Worm (Caenorhabditis elegans): ENCODE results near the gene dnj-23.
A peak's percentile ranks its signal among the peaks of the same experiment; 100 is the strongest.

The dnj-23 gene

DNA sequence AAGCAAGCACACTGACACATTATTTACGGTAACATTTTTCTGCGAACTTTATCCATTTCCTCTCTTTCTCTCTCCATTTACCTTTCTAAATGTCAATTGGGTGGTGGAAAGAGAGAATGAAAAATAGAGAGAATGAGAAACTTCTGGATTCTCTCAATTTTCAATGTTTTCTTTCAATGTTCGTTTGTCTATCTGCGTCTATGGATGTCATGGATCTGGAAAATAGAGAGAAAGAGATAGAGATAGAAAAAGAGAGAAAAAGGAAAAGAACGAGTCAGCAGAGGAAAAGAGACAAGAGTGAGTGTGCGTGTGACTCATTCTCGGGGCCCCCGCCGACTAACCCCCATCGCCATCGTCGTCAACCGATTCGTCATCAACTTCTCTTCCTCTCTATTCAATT lies 4.5 kb upstream of the dnj-23 start, which contains the start of gene jun-1 (continued):
- TF ChIP-seq ceh-20 (GFP tag; IDR thresholded peaks at IDR 0.05), result 0 out of 2 replicates have a peak, but pooled peaks have one; percentile 35
- TF ChIP-seq F10B5.3 (tag; optimal IDR thresholded peaks at IDR 0.05), result no peak
- TF ChIP-seq Y48G9A.11 (GFP tag; IDR thresholded peaks at IDR 0.05), result no peak
- TF ChIP-seq hlh-30 (tag; optimal IDR thresholded peaks at IDR 0.05; ENCODE audit: insufficient read depth), result peak; percentile 95
- TF ChIP-seq nhr-11 (tag; optimal IDR thresholded peaks at IDR 0.05), result peak; percentile 94
- TF ChIP-seq nhr-237 (tag; optimal IDR thresholded peaks at IDR 0.05), result peak; percentile 25
- no peak for TF ChIP-seq nhr-42 (GFP tag; IDR thresholded peaks at IDR 0.05)
- peak; percentile 17 for TF ChIP-seq nhr-10 (tag; optimal IDR thresholded peaks at IDR 0.05)
- peak; percentile 71 for TF ChIP-seq T20F7.1 (GFP tag; optimal IDR thresholded peaks at IDR 0.05)
- peak; percentile 91 for TF ChIP-seq hlh-11 (tag; optimal IDR thresholded peaks at IDR 0.05)
- no peak for TF ChIP-seq jun-1 (tag; optimal IDR thresholded peaks at IDR 0.05)
- peak in 1 of 2 experiments; percentile 100 for TF ChIP-seq unc-62 (GFP tag; optimal IDR thresholded peaks at IDR 0.05 in 1 of 2)
- no peak for TF ChIP-seq unc-62 (tag; optimal IDR thresholded peaks at IDR 0.05)
- no peak for TF ChIP-seq Y5F2A.4 (GFP tag; optimal IDR thresholded peaks at IDR 0.05)
- TF ChIP-seq nhr-48 (tag; optimal IDR thresholded peaks at IDR 0.05), result peak; percentile 73
- TF ChIP-seq mdl-1 (tag; optimal IDR thresholded peaks at IDR 0.05), result peak in 1 of 2 experiments; percentile 72
- peak; percentile 89 for TF ChIP-seq nhr-28 (tag; optimal IDR thresholded peaks at IDR 0.05)
- no peak for TF ChIP-seq ZK337.2 (GFP tag; IDR thresholded peaks at IDR 0.05)
- TF ChIP-seq tra-1 (GFP tag; IDR thresholded peaks at IDR 0.05), result peak; percentile 60; the same call in 1 of the 2 replicates
- no peak for TF ChIP-seq R02D3.7 (tag; optimal IDR thresholded peaks at IDR 0.05)
- peak; percentile 46 for TF ChIP-seq nhr-102 (tag; optimal IDR thresholded peaks at IDR 0.05)
- no peak for TF ChIP-seq tag-97 (GFP tag; IDR thresholded peaks at IDR 0.05)
- TF ChIP-seq mdt-29 (GFP tag; IDR thresholded peaks at IDR 0.05), result 0 out of 2 replicates have a peak, but pooled peaks have one; percentile 40
- peak; percentile 56 for TF ChIP-seq mxl-3 (GFP tag; optimal IDR thresholded peaks at IDR 0.05)
- TF ChIP-seq dpl-1 (GFP tag; optimal IDR thresholded peaks at IDR 0.05), result peak; percentile 47
- TF ChIP-seq snpc-4 (tag; optimal IDR thresholded peaks at IDR 0.05), result no peak
- peak; percentile 44 for TF ChIP-seq cey-2 (tag; optimal IDR thresholded peaks at IDR 0.05; ENCODE audit: borderline replicate concordance, insufficient read depth)
- TF ChIP-seq lin-38 (GFP tag; IDR thresholded peaks at IDR 0.05), result peak; percentile 55
- TF ChIP-seq zip-2 (tag; optimal IDR thresholded peaks at IDR 0.05), result peak; percentile 17

DNA sequence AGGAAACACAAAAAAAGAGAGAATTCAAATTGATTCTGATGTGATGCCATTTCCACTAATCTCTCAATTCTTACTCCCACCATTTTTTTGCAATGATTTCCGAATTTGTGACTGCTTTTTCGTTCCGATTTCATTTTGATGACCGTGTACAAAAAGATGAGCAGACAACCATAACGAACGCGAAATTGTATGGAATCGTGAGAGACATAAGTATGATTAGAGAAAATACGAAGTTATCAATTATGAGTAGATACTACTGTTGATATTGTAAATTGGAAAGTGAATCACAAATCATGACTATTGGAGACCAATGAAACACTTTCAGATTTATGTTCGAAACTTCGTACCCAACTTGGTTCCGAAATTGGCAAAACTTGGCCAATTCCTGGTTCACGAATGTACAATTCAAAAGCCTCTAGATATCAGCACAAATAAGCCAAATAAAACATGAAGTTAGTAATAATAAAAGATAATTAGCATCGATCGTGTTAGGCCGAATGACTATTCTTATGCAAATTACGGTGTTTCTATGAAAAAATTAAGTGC lies 3.1 kb upstream of the dnj-23 start:
- TF ChIP-seq nhr-77 (tag; optimal IDR thresholded peaks at IDR 0.05) (peak; percentile 3), mxl-3 (GFP tag; optimal IDR thresholded peaks at IDR 0.05) (peak; percentile 13), daf-16 (GFP tag; optimal IDR thresholded peaks at IDR 0.05) (no peak), daf-16 (tag; optimal IDR thresholded peaks at IDR 0.05) (peak; percentile 34), pqm-1 (tag; optimal IDR thresholded peaks at IDR 0.05) (peak; percentile 84), lin-1 (GFP tag; IDR thresholded peaks at IDR 0.05) (peak; percentile 26; the same call in 1 of the 2 replicates), unc-62 (GFP tag; optimal IDR thresholded peaks at IDR 0.05 in 1 of 2) (peak in 1 of 2 experiments; percentile 91), unc-62 (tag; optimal IDR thresholded peaks at IDR 0.05) (no peak), D1046.2 (GFP tag; IDR thresholded peaks at IDR 0.05) (no peak), dmd-6 (GFP tag; IDR thresholded peaks at IDR 0.05) (peak; percentile 52; the same call in 1 of the 2 replicates), nhr-28 (tag; optimal IDR thresholded peaks at IDR 0.05) (peak; percentile 89), mep-1 (tag; optimal IDR thresholded peaks at IDR 0.05) (peak; percentile 14), hlh-11 (tag; optimal IDR thresholded peaks at IDR 0.05) (peak; percentile 58), zip-11 (GFP tag; IDR thresholded peaks at IDR 0.05) (no peak), cey-2 (tag; optimal IDR thresholded peaks at IDR 0.05; ENCODE audit: borderline replicate concordance, insufficient read depth) (no peak)
